Worm (Caenorhabditis elegans) whole organism, young adult: ENCODE measurements around the gene Y41G9A.5.

Experiments used
- ama-1 ChIP-seq, 3 experiments: fragments of 150-350 bp in 1 of 3; sonication (generic microtip) in 2 of 3; optimal IDR thresholded peaks; 2 replicates each; lab custom pipeline; 2014 to 2018; ENCODE audit warnings: missing biosample characterization in 2 of 3, missing genetic modification characterization in 2 of 3, missing genetic modification reagents in 2 of 3
- bed-2 ChIP-seq: fragments of 200-800 bp; sonication (Bioruptor generic); IDR thresholded peaks from 2 replicates; pipeline ENCODE4 v1.3.6; 2022; ENCODE audit warnings: missing genetic modification reagents, missing genetic modification characterization, missing compliant biosample characterization
- cebp-1 ChIP-seq, 2 experiments: fragments of 200-800 bp in 1 of 2; sonication (Bioruptor generic) in 1 of 2; sonication (generic microtip) in 1 of 2; IDR thresholded peaks in 1 of 2; optimal IDR thresholded peaks in 1 of 2; 2 replicates each; pipeline versions ENCODE4 v1.3.6 to Lab custom; 2017 to 2022; ENCODE audit warnings: missing compliant biosample characterization in 2 of 2, missing genetic modification characterization in 2 of 2, mild to moderate bottlenecking in 1 of 2, missing genetic modification reagents in 1 of 2, moderate library complexity in 1 of 2
- him-1 ChIP-seq: sonication (generic microtip); optimal IDR thresholded peaks from 2 replicates; lab custom pipeline; 2016; ENCODE audit warnings: missing genotype, missing genetic modification reagents, missing genetic modification characterization, missing compliant biosample characterization
- lin-35 ChIP-seq, 3 experiments: fragments of 150-350 bp in 2 of 3; sonication (generic microtip) in 1 of 3; optimal IDR thresholded peaks; 2 replicates each; lab custom pipeline; 2014 to 2018; ENCODE audit warnings: missing biosample characterization in 3 of 3, missing genetic modification characterization in 3 of 3, missing genetic modification reagents in 3 of 3
- madf-6 ChIP-seq: fragments of 200-800 bp; sonication (Bioruptor generic); IDR thresholded peaks from 2 replicates; pipeline ENCODE4 v1.3.6; 2022; ENCODE audit warnings: missing genetic modification reagents, missing genetic modification characterization, missing compliant biosample characterization
- nhr-90 ChIP-seq: sonication (generic microtip); optimal IDR thresholded peaks from 2 replicates; lab custom pipeline; 2016; ENCODE audit warnings: missing genotype, mild to moderate bottlenecking, missing genetic modification characterization, missing compliant biosample characterization

ce11 chrX:2942327-2942726 lies 4.1 kb upstream of the Y41G9A.5 start:
- TF ChIP-seq madf-6 (GFP tag; lab: Robert Waterston, UW), result no peak
- no peak for TF ChIP-seq nhr-90
- no peak for TF ChIP-seq lin-35 (GFP tag; optimal IDR thresholded peaks at IDR 0.05; lab: Kevin White, UChicago)
- no peak for TF ChIP-seq ama-1 (optimal IDR thresholded peaks at IDR 0.05; lab: Kevin White, UChicago)
- TF ChIP-seq ama-1 (GFP tag; optimal IDR thresholded peaks at IDR 0.05; lab: Kevin White, UChicago), result no peak
- TF ChIP-seq cebp-1 (GFP tag; IDR thresholded peaks at IDR 0.05; lab: Robert Waterston, UW), result no peak
- TF ChIP-seq cebp-1 (tag; optimal IDR thresholded peaks at IDR 0.05; lab: Kevin White, UChicago), result no peak
- no peak for TF ChIP-seq him-1
- no peak for TF ChIP-seq bed-2 (GFP tag; lab: Robert Waterston, UW)
